Fruit fly (Drosophila melanogaster) whole organism, embryonic: ENCODE data around the gene CG4704.

ENCODE experiments used
- Blimp-1 ChIP-seq: fragments of 200-800 bp; sonication (Bioruptor generic); optimal IDR thresholded peaks from 3 replicates; lab custom pipeline; 2018; ENCODE audit warnings: missing biosample characterization, missing genetic modification characterization, mild to moderate bottlenecking, moderate library complexity, missing genetic modification reagents
- CG11696 ChIP-seq: fragments of 200-800 bp; sonication (Bioruptor generic); IDR thresholded peaks from 2 replicates; pipeline ENCODE4 v1.3.6; 2022; ENCODE audit warnings: missing biosample characterization, missing genetic modification characterization
- CG1233 ChIP-seq: fragments of 200-800 bp; sonication (Bioruptor generic); optimal IDR thresholded peaks from 4 replicates; lab custom pipeline; 2018; ENCODE audit warnings: missing biosample characterization, mild to moderate bottlenecking, missing genetic modification characterization
- CG14050 ChIP-seq: fragments of 200-800 bp; sonication (Bioruptor generic); IDR thresholded peaks from 3 replicates; pipeline ENCODE4 v1.3.6; 2022; ENCODE audit warnings: missing biosample characterization, missing genetic modification characterization
- CG15601 ChIP-seq: fragments of 200-800 bp; sonication (Bioruptor generic); optimal IDR thresholded peaks from 3 replicates; lab custom pipeline; 2019; ENCODE audit warnings: missing biosample characterization, mild to moderate bottlenecking, missing genetic modification characterization, moderate library complexity
- CG1603 ChIP-seq: fragments of 200-800 bp; sonication (Bioruptor generic); optimal IDR thresholded peaks from 2 replicates; lab custom pipeline; 2019; ENCODE audit warnings: missing biosample characterization, mild to moderate bottlenecking, missing genetic modification characterization, moderate library complexity
- CG16779 ChIP-seq: fragments of 200-800 bp; sonication (Bioruptor generic); IDR thresholded peaks from 2 replicates; pipeline ENCODE4 v1.3.6; 2022; ENCODE audit warnings: missing biosample characterization, missing genetic modification characterization
- CG4424 ChIP-seq: fragments of 200-800 bp; sonication (Bioruptor generic); optimal IDR thresholded peaks from 3 replicates; lab custom pipeline; 2016; ENCODE audit warnings: missing biosample characterization, missing genetic modification characterization
- CG4707 ChIP-seq: fragments of 200-800 bp; sonication (Bioruptor generic); optimal IDR thresholded peaks from 2 replicates; lab custom pipeline; 2018; ENCODE audit warnings: missing biosample characterization, mild to moderate bottlenecking, missing genetic modification characterization, moderate library complexity
- CG4730 ChIP-seq: fragments of 200-800 bp; sonication (Bioruptor generic); IDR thresholded peaks from 2 replicates; pipeline ENCODE4 v1.3.6; 2022; ENCODE audit warnings: missing biosample characterization, missing genetic modification characterization
- CG6689 ChIP-seq: fragments of 200-800 bp; sonication (Bioruptor generic); IDR thresholded peaks from 2 replicates; pipeline ENCODE4 v1.3.6; 2022; ENCODE audit warnings: missing biosample characterization, missing genetic modification characterization
- CG7357 ChIP-seq: fragments of 200-800 bp; sonication (Bioruptor generic); IDR thresholded peaks from 3 replicates; pipeline ENCODE4 v1.3.6; 2022; ENCODE audit warnings: missing biosample characterization, missing genetic modification characterization
- CG8388 ChIP-seq: fragments of 200-800 bp; sonication (Bioruptor generic); optimal IDR thresholded peaks from 2 replicates; lab custom pipeline; 2019; ENCODE audit warnings: missing biosample characterization, mild to moderate bottlenecking, missing genetic modification characterization, moderate library complexity
- CG8765 ChIP-seq: fragments of 200-800 bp; sonication (Bioruptor generic); IDR thresholded peaks from 2 replicates; pipeline ENCODE4 v1.3.6; 2022; ENCODE audit warnings: missing biosample characterization, missing genetic modification characterization
- CG9215 ChIP-seq: fragments of 200-800 bp; sonication (Bioruptor generic); IDR thresholded peaks from 2 replicates; pipeline ENCODE4 v1.3.6; 2022; ENCODE audit warnings: missing biosample characterization, missing genetic modification characterization
- CG9727 ChIP-seq: fragments of 200-800 bp; sonication (Bioruptor generic); optimal IDR thresholded peaks from 3 replicates; lab custom pipeline; 2017; ENCODE audit warnings: missing biosample characterization, mild to moderate bottlenecking, missing genetic modification characterization
- Dbx ChIP-seq: fragments of 200-800 bp; sonication (Bioruptor generic); IDR thresholded peaks from 3 replicates; pipeline ENCODE4 v1.3.6; 2022; ENCODE audit warnings: missing biosample characterization, missing genetic modification characterization
- Drgx ChIP-seq: fragments of 200-800 bp; sonication (Bioruptor generic); IDR thresholded peaks from 2 replicates; pipeline ENCODE4 v1.3.6; 2022; ENCODE audit warnings: missing biosample characterization, missing genetic modification characterization
- E2f1 ChIP-seq: fragments of 200-800 bp; sonication (Bioruptor generic); IDR thresholded peaks from 2 replicates; pipeline ENCODE4 v1.3.6; 2022; ENCODE audit warnings: missing biosample characterization, missing genetic modification characterization
- HLH3B ChIP-seq: fragments of 200-800 bp; sonication (Bioruptor generic); IDR thresholded peaks from 2 replicates; pipeline ENCODE4 v1.3.6; 2022; ENCODE audit warnings: missing biosample characterization, missing genetic modification characterization
- HLH54F ChIP-seq: fragments of 200-800 bp; sonication (Bioruptor generic); optimal IDR thresholded peaks from 3 replicates; lab custom pipeline; 2016; ENCODE audit warnings: missing biosample characterization, missing genetic modification characterization
- Ptx1 ChIP-seq: fragments of 200-800 bp; sonication (Bioruptor generic); IDR thresholded peaks from 2 replicates; pipeline ENCODE4 v1.3.6; 2022; ENCODE audit warnings: missing biosample characterization, missing genetic modification characterization
- Xrp1 ChIP-seq: fragments of 200-800 bp; sonication (Bioruptor generic); IDR thresholded peaks from 2 replicates; pipeline ENCODE4 v1.3.6; 2022; ENCODE audit warnings: missing biosample characterization, missing genetic modification characterization
- ara ChIP-seq: fragments of 200-800 bp; sonication (Bioruptor generic); IDR thresholded peaks from 2 replicates; pipeline ENCODE4 v1.3.6; 2022; ENCODE audit warnings: missing biosample characterization, missing genetic modification characterization
- br ChIP-seq: fragments of >200 bp; optimal IDR thresholded peaks from 2 replicates; lab custom pipeline; 2017
- chn ChIP-seq: fragments of 200-800 bp; sonication (Bioruptor generic); optimal IDR thresholded peaks from 2 replicates; lab custom pipeline; 2016; ENCODE audit warnings: missing biosample characterization, missing genetic modification characterization
- ci ChIP-seq: fragments of 200-800 bp; sonication (Bioruptor generic); IDR thresholded peaks from 3 replicates; pipeline ENCODE4 v1.3.6; 2022; ENCODE audit warnings: missing biosample characterization, missing genetic modification characterization
- corto ChIP-seq: fragments of 200-800 bp; sonication (Bioruptor generic); optimal IDR thresholded peaks from 2 replicates; lab custom pipeline; 2016; ENCODE audit warnings: missing biosample characterization, mild to moderate bottlenecking, missing genetic modification characterization, moderate library complexity
- croc ChIP-seq: fragments of 200-800 bp; sonication (Bioruptor generic); conservative IDR thresholded peaks from 3 replicates; pipeline ENCODE4 v1.3.6; 2022; ENCODE audit warnings: missing biosample characterization, missing genetic modification characterization
- da ChIP-seq: fragments of 200-800 bp; sonication (Bioruptor generic); optimal IDR thresholded peaks from 2 replicates; lab custom pipeline; 2016; ENCODE audit warnings: missing biosample characterization, missing genetic modification characterization
- dan ChIP-seq: fragments of 200-800 bp; sonication (Bioruptor generic); IDR thresholded peaks from 2 replicates; pipeline ENCODE4 v1.3.6; 2022; ENCODE audit warnings: missing biosample characterization, missing genetic modification characterization
- dm ChIP-seq: fragments of 200-800 bp; sonication (Bioruptor generic); optimal IDR thresholded peaks from 3 replicates; lab custom pipeline; 2016; ENCODE audit warnings: missing biosample characterization, missing genetic modification characterization
- dmrt99B ChIP-seq: fragments of 200-800 bp; sonication (Bioruptor generic); optimal IDR thresholded peaks from 2 replicates; lab custom pipeline; 2018; ENCODE audit warnings: missing biosample characterization, mild to moderate bottlenecking, missing genetic modification characterization, moderate library complexity
- dysf ChIP-seq: fragments of 200-800 bp; sonication (Bioruptor generic); IDR thresholded peaks from 3 replicates; pipeline ENCODE4 v1.3.6; 2022; ENCODE audit warnings: missing biosample characterization, missing genetic modification characterization
- esg ChIP-seq: fragments of 200-800 bp; sonication (Bioruptor generic); conservative IDR thresholded peaks from 2 replicates; pipeline ENCODE4 v1.3.6; 2022; ENCODE audit warnings: missing biosample characterization, missing genetic modification characterization
- fd96Cb ChIP-seq: fragments of 200-800 bp; sonication (Bioruptor generic); optimal IDR thresholded peaks from 2 replicates; lab custom pipeline; 2018; ENCODE audit warnings: missing biosample characterization, mild to moderate bottlenecking, missing genetic modification characterization, moderate library complexity
- gem ChIP-seq: fragments of 200-800 bp; sonication (Bioruptor generic); optimal IDR thresholded peaks from 2 replicates; lab custom pipeline; 2019; ENCODE audit warnings: missing biosample characterization, mild to moderate bottlenecking, missing genetic modification characterization, moderate library complexity
- gro ChIP-seq: fragments of 200-800 bp; sonication (Bioruptor generic); optimal IDR thresholded peaks from 2 replicates; lab custom pipeline; 2016; ENCODE audit warnings: missing biosample characterization, missing genetic modification characterization
- jing ChIP-seq: fragments of 200-800 bp; sonication (Bioruptor generic); optimal IDR thresholded peaks from 2 replicates; lab custom pipeline; 2018; ENCODE audit warnings: missing biosample characterization, mild to moderate bottlenecking, missing genetic modification characterization
- lov ChIP-seq, 2 experiments: fragments of 200-800 bp in 1 of 2; fragments of >200 bp in 1 of 2; sonication (Bioruptor generic) in 1 of 2; IDR thresholded peaks in 1 of 2; optimal IDR thresholded peaks in 1 of 2; 2 replicates in 1 of 2; 3 replicates in 1 of 2; pipeline versions ENCODE4 v1.3.6 to Lab custom; 2017 to 2022; ENCODE audit warnings: missing biosample characterization in 1 of 2, missing genetic modification characterization in 1 of 2
- nmo ChIP-seq: fragments of 200-800 bp; sonication (Bioruptor generic); optimal IDR thresholded peaks from 2 replicates; lab custom pipeline; 2018; ENCODE audit warnings: missing biosample characterization, mild to moderate bottlenecking, missing genetic modification characterization, moderate library complexity
- peb ChIP-seq: fragments of 200-800 bp; sonication (Bioruptor generic); IDR thresholded peaks from 2 replicates; pipeline ENCODE4 v1.3.6; 2022; ENCODE audit warnings: missing biosample characterization, missing genetic modification characterization
- prd ChIP-seq, 3 experiments: fragments of >200 bp in 2 of 3; fragments of 200-800 bp in 1 of 3; sonication (Bioruptor generic) in 1 of 3; optimal IDR thresholded peaks in 2 of 3; IDR thresholded peaks in 1 of 3; 2 replicates in 2 of 3; 3 replicates in 1 of 3; pipeline versions ENCODE4 v1.3.6 to Lab custom; 2017 to 2022; ENCODE audit warnings: missing biosample characterization in 1 of 3, missing genetic modification characterization in 1 of 3
- sens-2 ChIP-seq: fragments of 200-800 bp; sonication (Bioruptor generic); IDR thresholded peaks from 2 replicates; pipeline ENCODE4 v1.3.6; 2022; ENCODE audit warnings: missing biosample characterization, missing genetic modification characterization
- sob ChIP-seq: fragments of 200-800 bp; sonication (Bioruptor generic); IDR thresholded peaks from 2 replicates; pipeline ENCODE4 v1.3.6; 2022; ENCODE audit warnings: missing biosample characterization, missing genetic modification characterization
- sr ChIP-seq: fragments of 200-800 bp; sonication (Bioruptor generic); IDR thresholded peaks from 3 replicates; pipeline ENCODE4 v1.3.6; 2022; ENCODE audit warnings: missing biosample characterization, missing genetic modification characterization
- tin ChIP-seq: fragments of 200-800 bp; sonication (Bioruptor generic); optimal IDR thresholded peaks from 3 replicates; lab custom pipeline; 2016; ENCODE audit warnings: missing biosample characterization, missing genetic modification characterization
- zen ChIP-seq: fragments of 200-800 bp; sonication (Bioruptor generic); optimal IDR thresholded peaks from 3 replicates; lab custom pipeline; 2018; ENCODE audit warnings: missing biosample characterization, mild to moderate bottlenecking, missing genetic modification characterization, moderate library complexity
- zfh1 ChIP-seq: fragments of 200-800 bp; sonication (Bioruptor generic); IDR thresholded peaks from 3 replicates; pipeline ENCODE4 v1.3.6; 2022; ENCODE audit warnings: missing biosample characterization, missing genetic modification characterization

Gene CG4704

dm6 chr3R:22816437-22817173 lies 29.5 kb downstream of the CG4704 start:
- TF ChIP-seq chn (peak; percentile 0), CG7357 (GFP tag; lab: Robert Waterston, UW) (peak; percentile 8; the same call in 1 of the 3 replicates), CG15601 (tag; lab: Kevin White, UChicago) (no peak), jing (GFP tag; lab: Kevin White, UChicago) (no peak), CG9727 (GFP tag; lab: Kevin White, UChicago) (peak; percentile 20), CG14050 (GFP tag; lab: Robert Waterston, UW) (no peak), E2f1 (GFP tag; lab: Robert Waterston, UW) (0 out of 2 replicates have a peak, but pooled peaks have one; percentile 41), CG11696 (GFP tag; lab: Robert Waterston, UW) (0 out of 2 replicates have a peak, but pooled peaks have one; percentile 20), gem (tag; lab: Kevin White, UChicago) (peak; percentile 49), peb (GFP tag; lab: Robert Waterston, UW) (peak; percentile 38; the same call in 1 of the 2 replicates), zen (tag; lab: Kevin White, UChicago) (peak; percentile 42), dan (GFP tag; lab: Robert Waterston, UW) (no peak), CG6689 (peak; percentile 54), zfh1 (GFP tag; lab: Robert Waterston, UW) (peak; percentile 66; the same call in 2 of the 3 replicates), CG16779 (GFP tag; lab: Robert Waterston, UW) (no peak), CG8388 (GFP tag; lab: Kevin White, UChicago) (no peak), ara (peak; percentile 62; the same call in 1 of the 2 replicates), CG8765 (peak; percentile 62), dm (no peak), prd (optimal IDR thresholded peaks at IDR 0.05; lab: Kevin White, UChicago) (no peak), prd (GFP tag; IDR thresholded peaks at IDR 0.05; lab: Robert Waterston, UW) (peak; percentile 84), HLH54F (no peak), Blimp-1 (GFP tag; lab: Kevin White, UChicago) (peak; percentile 46), croc (GFP tag; lab: Robert Waterston, UW) (no peak), dysf (GFP tag; lab: Robert Waterston, UW) (no peak; the same call in 2 of the 3 replicates), lov (optimal IDR thresholded peaks at IDR 0.05; lab: Kevin White, UChicago) (no peak), lov (GFP tag; IDR thresholded peaks at IDR 0.05; lab: Robert Waterston, UW) (0 out of 3 replicates have a peak, but pooled peaks have one; percentile 21), ci (GFP tag; lab: Robert Waterston, UW) (0 out of 3 replicates have a peak, but pooled peaks have one; percentile 22), nmo (peak; percentile 34), Ptx1 (0 out of 2 replicates have a peak, but pooled peaks have one; percentile 12), da (GFP tag; lab: Kevin White, UChicago) (no peak), corto (GFP tag; lab: Kevin White, UChicago) (no peak), Xrp1 (GFP tag; lab: Robert Waterston, UW) (peak; percentile 72; the same call in 1 of the 2 replicates), dmrt99B (peak; percentile 26), CG1233 (no peak), gro (no peak), Drgx (GFP tag; lab: Robert Waterston, UW) (peak; percentile 67), CG1603 (tag; lab: Kevin White, UChicago) (peak; percentile 56), sob (GFP tag; lab: Robert Waterston, UW) (peak; percentile 18; the same call in 1 of the 2 replicates), br (no peak), CG4707 (GFP tag; lab: Kevin White, UChicago) (no peak), sr (no peak), esg (GFP tag; lab: Robert Waterston, UW) (peak; percentile 25; the same call in 1 of the 2 replicates), CG4424 (GFP tag; lab: Kevin White, UChicago) (no peak), tin (GFP tag; lab: Kevin White, UChicago) (no peak), fd96Cb (tag; lab: Kevin White, UChicago) (peak; percentile 22), sens-2 (GFP tag; lab: Robert Waterston, UW) (0 out of 2 replicates have a peak, but pooled peaks have one; percentile 5), CG9215 (GFP tag; lab: Robert Waterston, UW) (no peak), HLH3B (0 out of 2 replicates have a peak, but pooled peaks have one; percentile 46), Dbx (GFP tag; lab: Robert Waterston, UW) (no peak), CG4730 (no peak)
